Worm (Caenorhabditis elegans): ENCODE results near the gene sgt-1.

Gene sgt-1

ce11 chrII:4882498-4882897, 21.1 kb downstream of the sgt-1 start:
- TF ChIP-seq hlh-30 (tag; optimal IDR thresholded peaks at IDR 0.05; ENCODE audit: insufficient read depth) (no peak), unc-86 (tag; optimal IDR thresholded peaks at IDR 0.05) (no peak), ceh-24 (tag; optimal IDR thresholded peaks at IDR 0.05) (no peak), ztf-16 (tag; optimal IDR thresholded peaks at IDR 0.05) (no peak), ceh-19 (GFP tag; optimal IDR thresholded peaks at IDR 0.05) (no peak), sdc-2 (tag; optimal IDR thresholded peaks at IDR 0.05) (no peak), C08G9.2 (tag; optimal IDR thresholded peaks at IDR 0.05) (no peak), hlh-8 (tag; optimal IDR thresholded peaks at IDR 0.05) (no peak)

ce11 chrII:4881727-4882126, 21.9 kb downstream of the sgt-1 start, which contains the start of gene gst-7:
TSS of gene gst-7 (plus strand) at chrII:4882062.
- TF ChIP-seq pqm-1 (tag; optimal IDR thresholded peaks at IDR 0.05) (no peak), fkh-10 (GFP tag; optimal IDR thresholded peaks at IDR 0.05) (no peak), elt-2 (tag; optimal IDR thresholded peaks at IDR 0.05) (peak; percentile 59)

- TF ChIP-seq ceh-9 (tag; optimal IDR thresholded peaks at IDR 0.05) (no peak), elt-2 (tag; optimal IDR thresholded peaks at IDR 0.05) (peak; percentile 30), ceh-19 (GFP tag; optimal IDR thresholded peaks at IDR 0.05) (no peak)
Measured at ce11 chrII:4879629-4880028, 24.0 kb downstream of the sgt-1 start, which contains the start of gene gst-6. TSS of gene gst-6 (plus strand) at chrII:4879891.

- no peak for TF ChIP-seq elt-4 (tag; optimal IDR thresholded peaks at IDR 0.05)
- no peak for TF ChIP-seq fax-1 (tag; optimal IDR thresholded peaks at IDR 0.05)
- no peak for TF ChIP-seq C08G9.2 (tag; optimal IDR thresholded peaks at IDR 0.05)
- TF ChIP-seq F13H6.1 (tag; optimal IDR thresholded peaks at IDR 0.05), result no peak
- TF ChIP-seq ceh-6 (GFP tag; optimal IDR thresholded peaks at IDR 0.05), result no peak
- TF ChIP-seq pha-2 (tag; optimal IDR thresholded peaks at IDR 0.05), result no peak
- no peak for TF ChIP-seq ceh-48 (tag; optimal IDR thresholded peaks at IDR 0.05)
- no peak for TF ChIP-seq Y22D7AL.16 (tag; optimal IDR thresholded peaks at IDR 0.05)
- TF ChIP-seq unc-55 (GFP tag; optimal IDR thresholded peaks at IDR 0.05), result no peak
- no peak for TF ChIP-seq hlh-13 (GFP tag; optimal IDR thresholded peaks at IDR 0.05)
- no peak for TF ChIP-seq pag-3 (tag; optimal IDR thresholded peaks at IDR 0.05; ENCODE audit: borderline replicate concordance)
- no peak for TF ChIP-seq pat-9 (tag; optimal IDR thresholded peaks at IDR 0.05)
- TF ChIP-seq mec-3 (tag; optimal IDR thresholded peaks at IDR 0.05; ENCODE audit: borderline replicate concordance), result no peak
Measured at ce11 chrII:4876091-4876490, 27.5 kb downstream of the sgt-1 start, which contains the start of gene F11G11.13. TSS of gene F11G11.13 (minus strand) at chrII:4876179.

- no peak for TF ChIP-seq elt-2 (tag; optimal IDR thresholded peaks at IDR 0.05)
- no peak for TF ChIP-seq ceh-45 (GFP tag; IDR thresholded peaks at IDR 0.05)
- no peak for TF ChIP-seq nhr-11 (tag; optimal IDR thresholded peaks at IDR 0.05)
- TF ChIP-seq ceh-31 (tag; optimal IDR thresholded peaks at IDR 0.05), result no peak
- no peak for TF ChIP-seq ceh-22 (tag; optimal IDR thresholded peaks at IDR 0.05)
- no peak for TF ChIP-seq fax-1 (tag; optimal IDR thresholded peaks at IDR 0.05)
- TF ChIP-seq ceh-9 (tag; optimal IDR thresholded peaks at IDR 0.05), result no peak
- no peak for TF ChIP-seq ets-4 (tag; optimal IDR thresholded peaks at IDR 0.05)
- TF ChIP-seq eyg-1 (tag; optimal IDR thresholded peaks at IDR 0.05), result no peak
- no peak for TF ChIP-seq sdc-2 (tag; optimal IDR thresholded peaks at IDR 0.05)
- TF ChIP-seq ceh-6 (GFP tag; optimal IDR thresholded peaks at IDR 0.05), result no peak
- no peak for TF ChIP-seq ref-2 (tag; optimal IDR thresholded peaks at IDR 0.05)
- TF ChIP-seq sox-4 (tag; optimal IDR thresholded peaks at IDR 0.05), result no peak
- no peak for TF ChIP-seq fkh-6 (tag; optimal IDR thresholded peaks at IDR 0.05)
- TF ChIP-seq hlh-15 (tag; optimal IDR thresholded peaks at IDR 0.05), result no peak
- no peak for TF ChIP-seq ceh-24 (tag; optimal IDR thresholded peaks at IDR 0.05)
- TF ChIP-seq ama-1 (optimal IDR thresholded peaks at IDR 0.05), result no peak
- TF ChIP-seq odd-2 (tag; optimal IDR thresholded peaks at IDR 0.05), result no peak
- TF ChIP-seq C08G9.2 (tag; optimal IDR thresholded peaks at IDR 0.05), result no peak
- no peak for TF ChIP-seq T23F11.4 (GFP tag; optimal IDR thresholded peaks at IDR 0.05)
Measured at ce11 chrII:4874335-4874861, 29.2 kb downstream of the sgt-1 start, which contains the start of gene F11G11.15. TSS of gene F11G11.15 (plus strand) at chrII:4874845.

Measured in whole organism, late embryonic.